Fruit fly (Drosophila melanogaster) whole organism, embryonic: ENCODE results near the gene Cpr.

Experiments used
- Bdp1 ChIP-seq: fragments of 200-800 bp; sonication (Bioruptor generic); optimal IDR thresholded peaks from 3 replicates; lab custom pipeline; 2016; ENCODE audit warnings: missing biosample characterization, missing genetic modification characterization
- CG10366 ChIP-seq: fragments of 200-800 bp; sonication (Bioruptor generic); IDR thresholded peaks from 2 replicates; pipeline ENCODE4 v1.3.6; 2022; ENCODE audit warnings: missing biosample characterization, missing genetic modification characterization
- CG10979 ChIP-seq: fragments of 200-800 bp; sonication (Bioruptor generic); optimal IDR thresholded peaks from 2 replicates; lab custom pipeline; 2018; ENCODE audit warnings: missing biosample characterization, mild to moderate bottlenecking, missing genetic modification characterization, moderate library complexity
- CG11560 ChIP-seq: fragments of 200-800 bp; sonication (Bioruptor generic); IDR thresholded peaks from 3 replicates; pipeline ENCODE4 v1.3.6; 2022; ENCODE audit warnings: missing biosample characterization, missing genetic modification characterization
- CG11723 ChIP-seq: fragments of 200-800 bp; sonication (Bioruptor generic); optimal IDR thresholded peaks from 2 replicates; lab custom pipeline; 2017; ENCODE audit warnings: missing biosample characterization, mild to moderate bottlenecking, missing genetic modification characterization
- CG12071 ChIP-seq: fragments of 200-800 bp; sonication (Bioruptor generic); optimal IDR thresholded peaks from 3 replicates; lab custom pipeline; 2018; ENCODE audit warnings: missing biosample characterization, mild to moderate bottlenecking, missing genetic modification characterization
- CG13123 ChIP-seq: fragments of 200-800 bp; sonication (Bioruptor generic); optimal IDR thresholded peaks from 2 replicates; lab custom pipeline; 2016; ENCODE audit warnings: missing biosample characterization, missing genetic modification characterization
- CG13424 ChIP-seq: fragments of 200-800 bp; sonication (Bioruptor generic); optimal IDR thresholded peaks from 2 replicates; lab custom pipeline; 2019; ENCODE audit warnings: missing biosample characterization, mild to moderate bottlenecking, missing genetic modification characterization, moderate library complexity
- CG15601 ChIP-seq: fragments of 200-800 bp; sonication (Bioruptor generic); optimal IDR thresholded peaks from 3 replicates; lab custom pipeline; 2019; ENCODE audit warnings: missing biosample characterization, mild to moderate bottlenecking, missing genetic modification characterization, moderate library complexity
- CG16779 ChIP-seq: fragments of 200-800 bp; sonication (Bioruptor generic); IDR thresholded peaks from 2 replicates; pipeline ENCODE4 v1.3.6; 2022; ENCODE audit warnings: missing biosample characterization, missing genetic modification characterization
- CG17359 ChIP-seq: fragments of 200-800 bp; sonication (Bioruptor generic); optimal IDR thresholded peaks from 3 replicates; lab custom pipeline; 2018; ENCODE audit warnings: missing biosample characterization, mild to moderate bottlenecking, missing genetic modification characterization, moderate library complexity
- CG17361 ChIP-seq: fragments of 200-800 bp; sonication (Bioruptor generic); IDR thresholded peaks from 3 replicates; pipeline ENCODE4 v1.3.6; 2022; ENCODE audit warnings: missing biosample characterization, missing genetic modification characterization
- CG17802 ChIP-seq: fragments of 200-800 bp; sonication (Bioruptor generic); optimal IDR thresholded peaks from 2 replicates; lab custom pipeline; 2018; ENCODE audit warnings: missing biosample characterization, mild to moderate bottlenecking, missing genetic modification characterization, moderate library complexity
- CG17912 ChIP-seq: fragments of 200-800 bp; sonication (Bioruptor generic); optimal IDR thresholded peaks from 2 replicates; lab custom pipeline; 2018; ENCODE audit warnings: missing biosample characterization, mild to moderate bottlenecking, missing genetic modification characterization
- CG2712 ChIP-seq: fragments of 200-800 bp; optimal IDR thresholded peaks from 3 replicates; lab custom pipeline; 2019; ENCODE audit warnings: missing biosample characterization, mild to moderate bottlenecking, missing genetic modification characterization, moderate library complexity
- CG31388 ChIP-seq: fragments of 200-800 bp; sonication (Bioruptor generic); optimal IDR thresholded peaks from 2 replicates; lab custom pipeline; 2016; ENCODE audit warnings: missing biosample characterization, missing genetic modification characterization
- CG3726 ChIP-seq: fragments of 200-800 bp; sonication (Bioruptor generic); IDR thresholded peaks from 3 replicates; pipeline ENCODE4, ENCODE4 v1.3.6; 2022; ENCODE audit warnings: missing biosample characterization, missing genetic modification characterization
- CG4730 ChIP-seq: fragments of 200-800 bp; sonication (Bioruptor generic); IDR thresholded peaks from 2 replicates; pipeline ENCODE4 v1.3.6; 2022; ENCODE audit warnings: missing biosample characterization, missing genetic modification characterization
- CG6813 ChIP-seq: fragments of 200-800 bp; sonication (Bioruptor generic); optimal IDR thresholded peaks from 2 replicates; lab custom pipeline; 2017; ENCODE audit warnings: missing biosample characterization, missing genetic modification characterization, mild to moderate bottlenecking, moderate library complexity, missing genetic modification reagents
- CG8089 ChIP-seq: fragments of 200-800 bp; sonication (Bioruptor generic); optimal IDR thresholded peaks from 3 replicates; lab custom pipeline; 2016; ENCODE audit warnings: missing biosample characterization, missing genetic modification characterization
- CG8765 ChIP-seq: fragments of 200-800 bp; sonication (Bioruptor generic); IDR thresholded peaks from 2 replicates; pipeline ENCODE4 v1.3.6; 2022; ENCODE audit warnings: missing biosample characterization, missing genetic modification characterization
- CG9727 ChIP-seq: fragments of 200-800 bp; sonication (Bioruptor generic); optimal IDR thresholded peaks from 3 replicates; lab custom pipeline; 2017; ENCODE audit warnings: missing biosample characterization, mild to moderate bottlenecking, missing genetic modification characterization
- D19B ChIP-seq: fragments of 200-800 bp; sonication (Bioruptor generic); optimal IDR thresholded peaks from 2 replicates; lab custom pipeline; 2017; ENCODE audit warnings: missing biosample characterization, mild to moderate bottlenecking, missing genetic modification characterization
- Dp ChIP-seq: fragments of 200-800 bp; sonication (Bioruptor generic); optimal IDR thresholded peaks from 2 replicates; lab custom pipeline; 2018; ENCODE audit warnings: missing biosample characterization, mild to moderate bottlenecking, missing genetic modification characterization, moderate library complexity
- GATAe ChIP-seq: fragments of 200-800 bp; sonication (Bioruptor generic); conservative IDR thresholded peaks from 2 replicates; pipeline ENCODE4 v1.3.6; 2022; ENCODE audit warnings: missing biosample characterization, missing genetic modification characterization
- Rfx ChIP-seq: fragments of 200-800 bp; sonication (Bioruptor generic); IDR thresholded peaks from 2 replicates; pipeline ENCODE4 v1.3.6; 2022; ENCODE audit warnings: missing biosample characterization, missing genetic modification characterization
- Spps ChIP-seq: fragments of 200-800 bp; sonication (Bioruptor generic); optimal IDR thresholded peaks from 2 replicates; lab custom pipeline; 2018; ENCODE audit warnings: missing biosample characterization, mild to moderate bottlenecking, missing genetic modification characterization
- Sry-δ ChIP-seq: fragments of 200-800 bp; sonication (Bioruptor generic); optimal IDR thresholded peaks from 2 replicates; lab custom pipeline; 2016; ENCODE audit warnings: missing biosample characterization, missing genetic modification characterization
- Xbp1 ChIP-seq: fragments of 200-800 bp; sonication (Bioruptor generic); optimal IDR thresholded peaks from 3 replicates; lab custom pipeline; 2016; ENCODE audit warnings: missing biosample characterization, mild to moderate bottlenecking, missing genetic modification characterization
- YL-1 ChIP-seq: fragments of 200-800 bp; sonication (Bioruptor generic); optimal IDR thresholded peaks from 3 replicates; lab custom pipeline; 2017; ENCODE audit warnings: missing biosample characterization, mild to moderate bottlenecking, missing genetic modification characterization
- bab2 ChIP-seq: fragments of 200-800 bp; sonication (Bioruptor generic); optimal IDR thresholded peaks from 2 replicates; lab custom pipeline; 2016; ENCODE audit warnings: missing biosample characterization, missing genetic modification characterization
- bcd ChIP-seq: fragments of 200-800 bp; sonication (Bioruptor generic); optimal IDR thresholded peaks from 2 replicates; lab custom pipeline; 2017; ENCODE audit warnings: missing biosample characterization, mild to moderate bottlenecking, missing genetic modification characterization
- caup ChIP-seq: fragments of 200-800 bp; sonication (Bioruptor generic); optimal IDR thresholded peaks from 3 replicates; lab custom pipeline; 2017; ENCODE audit warnings: missing biosample characterization, mild to moderate bottlenecking, missing genetic modification characterization, moderate library complexity; ENCODE audit not compliant: severe bottlenecking
- cg ChIP-seq: fragments of 200-800 bp; sonication (Bioruptor generic); optimal IDR thresholded peaks from 3 replicates; lab custom pipeline; 2019; ENCODE audit warnings: missing biosample characterization, mild to moderate bottlenecking, missing genetic modification characterization, moderate library complexity
- chinmo ChIP-seq: fragments of 200-800 bp; sonication (Bioruptor generic); IDR thresholded peaks from 4 replicates; pipeline ENCODE4 v1.3.6; 2022; ENCODE audit warnings: missing biosample characterization, missing genetic modification characterization; ENCODE audit not compliant: partially characterized antibody
- chn ChIP-seq: fragments of 200-800 bp; sonication (Bioruptor generic); optimal IDR thresholded peaks from 2 replicates; lab custom pipeline; 2016; ENCODE audit warnings: missing biosample characterization, missing genetic modification characterization
- crp ChIP-seq, 2 experiments: fragments of 200-800 bp; sonication (Bioruptor generic); optimal IDR thresholded peaks; 2 replicates in 1 of 2; 3 replicates in 1 of 2; lab custom pipeline; 2017; ENCODE audit warnings: missing biosample characterization in 2 of 2, missing genetic modification characterization in 2 of 2, mild to moderate bottlenecking in 1 of 2, moderate library complexity in 1 of 2
- fd102C ChIP-seq: fragments of 200-800 bp; sonication (Bioruptor generic); optimal IDR thresholded peaks from 2 replicates; lab custom pipeline; 2018; ENCODE audit warnings: missing biosample characterization, mild to moderate bottlenecking, missing genetic modification characterization, moderate library complexity
- fu2 ChIP-seq: fragments of 200-800 bp; sonication (Bioruptor generic); optimal IDR thresholded peaks from 2 replicates; lab custom pipeline; 2016; ENCODE audit warnings: missing biosample characterization, missing genetic modification characterization
- gcm2 ChIP-seq: fragments of 200-800 bp; sonication (Bioruptor generic); optimal IDR thresholded peaks from 2 replicates; lab custom pipeline; 2016; ENCODE audit warnings: missing biosample characterization, missing genetic modification characterization
- gsb-n ChIP-seq: fragments of 200-800 bp; sonication (Bioruptor generic); optimal IDR thresholded peaks from 3 replicates; lab custom pipeline; 2018; ENCODE audit warnings: missing biosample characterization, mild to moderate bottlenecking, missing genetic modification characterization
- jing ChIP-seq: fragments of 200-800 bp; sonication (Bioruptor generic); optimal IDR thresholded peaks from 2 replicates; lab custom pipeline; 2018; ENCODE audit warnings: missing biosample characterization, mild to moderate bottlenecking, missing genetic modification characterization
- ken ChIP-seq: fragments of 200-800 bp; sonication (Bioruptor generic); IDR thresholded peaks from 3 replicates; pipeline ENCODE4 v1.3.6; 2022; ENCODE audit warnings: missing biosample characterization, missing genetic modification characterization
- odd ChIP-seq: fragments of 200-800 bp; sonication (Bioruptor generic); optimal IDR thresholded peaks from 2 replicates; lab custom pipeline; 2017; ENCODE audit warnings: missing biosample characterization, mild to moderate bottlenecking, missing genetic modification characterization
- prd ChIP-seq, 3 experiments: fragments of >200 bp in 2 of 3; fragments of 200-800 bp in 1 of 3; sonication (Bioruptor generic) in 1 of 3; optimal IDR thresholded peaks in 2 of 3; IDR thresholded peaks in 1 of 3; 2 replicates in 2 of 3; 3 replicates in 1 of 3; pipeline versions ENCODE4 v1.3.6 to Lab custom; 2017 to 2022; ENCODE audit warnings: missing biosample characterization in 1 of 3, missing genetic modification characterization in 1 of 3
- sens-2 ChIP-seq: fragments of 200-800 bp; sonication (Bioruptor generic); IDR thresholded peaks from 2 replicates; pipeline ENCODE4 v1.3.6; 2022; ENCODE audit warnings: missing biosample characterization, missing genetic modification characterization
- sisA ChIP-seq: fragments of 200-800 bp; sonication (Bioruptor generic); IDR thresholded peaks from 2 replicates; pipeline ENCODE4 v1.3.6; 2022; ENCODE audit warnings: missing biosample characterization, missing genetic modification characterization
- sug ChIP-seq: fragments of 200-800 bp; optimal IDR thresholded peaks from 2 replicates; lab custom pipeline; 2019; ENCODE audit warnings: missing biosample characterization, mild to moderate bottlenecking, missing genetic modification characterization, moderate library complexity
- tll ChIP-seq, 2 experiments: fragments of 200-800 bp in 1 of 2; fragments of >200 bp in 1 of 2; sonication (Bioruptor generic) in 1 of 2; optimal IDR thresholded peaks; 2 replicates each; lab custom pipeline; 2017 to 2019; ENCODE audit warnings: missing biosample characterization in 2 of 2, missing genetic modification characterization in 2 of 2, mild to moderate bottlenecking in 1 of 2, moderate library complexity in 1 of 2

The Cpr gene

DNA sequence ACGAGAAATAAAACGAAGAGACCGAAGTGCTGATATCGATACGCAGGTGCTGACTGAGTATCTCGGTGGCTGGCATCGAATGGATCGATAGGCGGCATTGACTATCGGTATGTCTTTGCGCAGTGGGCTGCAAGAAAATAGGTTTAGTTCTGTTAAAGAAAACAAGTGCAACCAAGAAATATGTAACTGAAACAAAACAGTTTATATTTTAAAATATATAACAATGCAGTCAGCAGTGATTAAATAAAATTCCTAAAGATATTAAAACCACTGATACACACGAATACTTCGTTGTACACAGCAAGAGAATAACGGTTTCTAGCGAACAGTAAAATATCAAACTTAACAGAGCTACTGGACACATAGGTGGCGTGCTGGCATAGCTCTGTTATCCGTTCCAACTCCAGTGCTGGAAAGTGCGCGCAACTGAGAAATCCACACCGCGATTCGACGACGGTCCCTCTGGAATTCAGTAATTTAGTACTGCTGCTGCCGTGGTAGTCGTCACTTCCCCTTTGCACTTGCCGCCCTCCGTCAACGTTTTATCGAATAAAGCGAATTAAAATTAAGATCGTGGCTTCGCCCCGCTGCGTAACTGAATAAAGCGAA lies at the start of gene Cpr, which contains the start of gene Pez (continued):
- TF ChIP-seq bcd (GFP tag; lab: Kevin White, UChicago) = peak; percentile 56
- TF ChIP-seq CG8089 = no peak
- TF ChIP-seq CG17802 (tag; lab: Kevin White, UChicago) = no peak
- peak; percentile 76 for TF ChIP-seq Rfx (GFP tag; lab: Robert Waterston, UW)
- no peak for TF ChIP-seq sug (tag; lab: Kevin White, UChicago)
- no peak for TF ChIP-seq cg (GFP tag; lab: Kevin White, UChicago)
- no peak for TF ChIP-seq CG12071
- no peak for TF ChIP-seq CG17912 (GFP tag; lab: Kevin White, UChicago)
- peak; percentile 19 for TF ChIP-seq CG2712
- no peak for TF ChIP-seq GATAe
- no peak for TF ChIP-seq CG13123 (GFP tag; lab: Kevin White, UChicago)
- TF ChIP-seq chinmo (GFP tag; lab: Robert Waterston, UW) = peak; percentile 47; the same call in 2 of the 4 replicates
- peak; percentile 37; the same call in 1 of the 2 replicates for TF ChIP-seq CG8765
- TF ChIP-seq chn = no peak
- no peak for TF ChIP-seq CG3726
- TF ChIP-seq CG11723 (GFP tag; lab: Kevin White, UChicago) = no peak
- TF ChIP-seq gcm2 = no peak
- TF ChIP-seq jing (GFP tag; lab: Kevin White, UChicago) = no peak
- TF ChIP-seq Spps = no peak
- peak; percentile 44 for TF ChIP-seq Xbp1 (GFP tag; lab: Kevin White, UChicago)
- no peak for TF ChIP-seq caup (GFP tag; lab: Kevin White, UChicago)
- TF ChIP-seq CG15601 (tag; lab: Kevin White, UChicago) = no peak
- TF ChIP-seq odd (GFP tag; lab: Kevin White, UChicago) = peak; percentile 60
- peak; percentile 20 for TF ChIP-seq bab2 (GFP tag; lab: Kevin White, UChicago)
- TF ChIP-seq Dp (GFP tag; lab: Kevin White, UChicago) = peak; percentile 46
- TF ChIP-seq fd102C (GFP tag; lab: Kevin White, UChicago) = no peak
- no peak for TF ChIP-seq sens-2 (GFP tag; lab: Robert Waterston, UW)
- TF ChIP-seq crp (GFP tag; optimal IDR thresholded peaks at IDR 0.05; lab: Kevin White, UChicago) = no peak
- peak; percentile 93 for TF ChIP-seq CG11560 (tag; lab: Robert Waterston, UW)
- TF ChIP-seq tll (GFP tag; optimal IDR thresholded peaks at IDR 0.05; lab: Kevin White, UChicago) = no peak
- TF ChIP-seq gsb-n (tag; lab: Kevin White, UChicago) = no peak
- TF ChIP-seq D19B (GFP tag; lab: Kevin White, UChicago) = no peak
- TF ChIP-seq CG9727 (GFP tag; lab: Kevin White, UChicago) = no peak
- no peak for TF ChIP-seq CG31388 (GFP tag; lab: Kevin White, UChicago)
- no peak for TF ChIP-seq CG17361 (GFP tag; lab: Robert Waterston, UW)
- TF ChIP-seq CG13424 (tag; lab: Kevin White, UChicago) = peak; percentile 9
- TF ChIP-seq CG17359 (tag; lab: Kevin White, UChicago) = no peak
- no peak for TF ChIP-seq YL-1 (GFP tag; lab: Kevin White, UChicago)
- no peak for TF ChIP-seq prd (optimal IDR thresholded peaks at IDR 0.05; lab: Kevin White, UChicago)
- TF ChIP-seq prd (GFP tag; IDR thresholded peaks at IDR 0.05; lab: Robert Waterston, UW) = no peak
- TF ChIP-seq CG10366 (GFP tag; lab: Robert Waterston, UW) = 0 out of 2 replicates have a peak, but pooled peaks have one; percentile 21
- no peak for TF ChIP-seq CG6813 (GFP tag; lab: Kevin White, UChicago)
- TF ChIP-seq CG16779 (GFP tag; lab: Robert Waterston, UW) = no peak
- TF ChIP-seq sisA (GFP tag; lab: Robert Waterston, UW) = no peak
- TF ChIP-seq CG4730 (GFP tag; lab: Robert Waterston, UW) = no peak
- TF ChIP-seq ken (GFP tag; lab: Robert Waterston, UW) = peak; percentile 72; the same call in 2 of the 3 replicates
- TF ChIP-seq Bdp1 (GFP tag; lab: Kevin White, UChicago) = no peak
- peak; percentile 15 for TF ChIP-seq fu2 (GFP tag; lab: Kevin White, UChicago)
- peak; percentile 55 for TF ChIP-seq Sry-δ (GFP tag; lab: Kevin White, UChicago)
- no peak for TF ChIP-seq CG10979 (tag; lab: Kevin White, UChicago)
